Worm (Caenorhabditis elegans): ENCODE measurements around the gene R74.7.
A peak's percentile ranks its signal among the peaks of the same experiment; 100 is the strongest.

ce11 chrIII:4240126-4240525 is 35.9 kb downstream of the R74.7 start:
- TF ChIP-seq R02D3.7 (tag; optimal IDR thresholded peaks at IDR 0.05) (no peak), nhr-76 (tag; optimal IDR thresholded peaks at IDR 0.05) (no peak), ztf-11 (tag; optimal IDR thresholded peaks at IDR 0.05) (no peak), nhr-43 (tag; optimal IDR thresholded peaks at IDR 0.05; ENCODE audit: poor library complexity, severe bottlenecking) (no peak), fkh-10 (GFP tag; optimal IDR thresholded peaks at IDR 0.05) (no peak), ceh-9 (tag; optimal IDR thresholded peaks at IDR 0.05) (no peak), ceh-82 (tag; optimal IDR thresholded peaks at IDR 0.05) (no peak), unc-39 (tag; optimal IDR thresholded peaks at IDR 0.05) (no peak), pha-4 (tag; optimal IDR thresholded peaks at IDR 0.05) (peak; percentile 42), nhr-23 (tag; optimal IDR thresholded peaks at IDR 0.05) (no peak)
